Worm (Caenorhabditis elegans) whole organism, young adult: ENCODE measurements around the gene piit-1.

Experiments
- B0019.2 ChIP-seq: fragments of 200-800 bp; sonication (Bioruptor generic); conservative IDR thresholded peaks from 2 replicates; pipeline ENCODE4 v1.3.6; 2022; ENCODE audit warnings: missing genetic modification reagents, missing genetic modification characterization, missing compliant biosample characterization
- F57A8.1 ChIP-seq: fragments of 200-800 bp; sonication (Bioruptor generic); optimal IDR thresholded peaks from 2 replicates; lab custom pipeline; 2018; ENCODE audit warnings: mild to moderate bottlenecking, missing genetic modification characterization, moderate library complexity, missing compliant biosample characterization
- K11D2.4 ChIP-seq: fragments of 200-800 bp; sonication (Bioruptor generic); IDR thresholded peaks from 2 replicates; pipeline ENCODE4 v1.3.6; 2022; ENCODE audit warnings: missing genetic modification reagents, missing genetic modification characterization, missing compliant biosample characterization
- T07F8.4 ChIP-seq: sonication (generic microtip); optimal IDR thresholded peaks from 2 replicates; lab custom pipeline; 2016; ENCODE audit warnings: mild to moderate bottlenecking, missing genetic modification characterization, moderate library complexity, missing compliant biosample characterization
- T26A5.8 ChIP-seq: sonication (generic microtip); optimal IDR thresholded peaks from 2 replicates; lab custom pipeline; 2016; ENCODE audit warnings: missing genetic modification characterization, missing compliant biosample characterization
- Y53F4B.3 ChIP-seq: fragments of 200-800 bp; sonication (Bioruptor generic); IDR thresholded peaks from 2 replicates; pipeline ENCODE4 v1.3.6; 2022; ENCODE audit warnings: missing genetic modification reagents, missing genetic modification characterization, missing compliant biosample characterization
- Y56A3A.18 ChIP-seq: fragments of 200-800 bp; sonication (Bioruptor generic); IDR thresholded peaks from 2 replicates; pipeline ENCODE4 v1.3.6; 2022; ENCODE audit warnings: missing genetic modification reagents, missing genetic modification characterization, missing compliant biosample characterization
- Y79H2A.3 ChIP-seq: fragments of 200-800 bp; sonication (Bioruptor generic); conservative IDR thresholded peaks from 2 replicates; pipeline ENCODE4 v1.3.6; 2022; ENCODE audit warnings: missing genetic modification reagents, missing genetic modification characterization, missing compliant biosample characterization
- akir-1 ChIP-seq: fragments of 200-800 bp; sonication (Bioruptor generic); optimal IDR thresholded peaks from 2 replicates; lab custom pipeline; 2018; ENCODE audit warnings: mild to moderate bottlenecking, missing genetic modification characterization, moderate library complexity, missing compliant biosample characterization
- aptf-2 ChIP-seq: fragments of 200-800 bp; sonication (Bioruptor generic); conservative IDR thresholded peaks from 2 replicates; pipeline ENCODE4 v1.3.6; 2022; ENCODE audit warnings: missing genetic modification reagents, missing genetic modification characterization, missing compliant biosample characterization
- aptf-3 ChIP-seq: fragments of 200-800 bp; sonication (Bioruptor generic); IDR thresholded peaks from 2 replicates; pipeline ENCODE4 v1.3.6; 2022; ENCODE audit warnings: missing genetic modification characterization, missing compliant biosample characterization
- athp-1 ChIP-seq: sonication (generic microtip); optimal IDR thresholded peaks from 2 replicates; lab custom pipeline; 2017; ENCODE audit warnings: mild to moderate bottlenecking, missing genetic modification characterization, missing compliant biosample characterization
- attf-5 ChIP-seq: fragments of 200-800 bp; sonication (Bioruptor generic); optimal IDR thresholded peaks from 2 replicates; lab custom pipeline; 2018; ENCODE audit warnings: mild to moderate bottlenecking, missing genetic modification characterization, missing compliant biosample characterization
- attf-6 ChIP-seq: fragments of 200-800 bp; sonication (Bioruptor generic); IDR thresholded peaks from 2 replicates; pipeline ENCODE4 v1.3.6; 2022; ENCODE audit warnings: missing genetic modification reagents, missing genetic modification characterization, missing compliant biosample characterization
- bed-2 ChIP-seq: fragments of 200-800 bp; sonication (Bioruptor generic); IDR thresholded peaks from 2 replicates; pipeline ENCODE4 v1.3.6; 2022; ENCODE audit warnings: missing genetic modification reagents, missing genetic modification characterization, missing compliant biosample characterization
- ceh-100 ChIP-seq: fragments of 200-800 bp; sonication (Bioruptor generic); IDR thresholded peaks from 2 replicates; pipeline ENCODE4 v1.3.6; 2022; ENCODE audit warnings: missing genetic modification reagents, missing genetic modification characterization, missing compliant biosample characterization
- ceh-27 ChIP-seq: fragments of 200-800 bp; sonication (Bioruptor generic); optimal IDR thresholded peaks from 2 replicates; lab custom pipeline; 2018; ENCODE audit warnings: mild to moderate bottlenecking, missing genetic modification characterization, moderate library complexity, missing compliant biosample characterization
- chd-7 ChIP-seq: sonication (generic microtip); optimal IDR thresholded peaks from 2 replicates; lab custom pipeline; 2016; ENCODE audit warnings: mild to moderate bottlenecking, missing genetic modification characterization, moderate library complexity, missing compliant biosample characterization
- dpl-1 ChIP-seq: fragments of 150-350 bp; optimal IDR thresholded peaks from 2 replicates; lab custom pipeline; 2014; ENCODE audit warnings: missing biosample characterization, missing genetic modification reagents, missing genetic modification characterization
- egl-44 ChIP-seq: fragments of 200-800 bp; sonication (Bioruptor generic); IDR thresholded peaks from 2 replicates; pipeline ENCODE4 v1.3.6; 2022; ENCODE audit warnings: missing genetic modification reagents, missing genetic modification characterization, missing compliant biosample characterization
- egrh-3 ChIP-seq: fragments of 200-800 bp; sonication (Bioruptor generic); IDR thresholded peaks from 2 replicates; pipeline ENCODE4 v1.3.6; 2022; ENCODE audit warnings: missing genetic modification reagents, missing genetic modification characterization, missing compliant biosample characterization
- ekl-4 ChIP-seq: fragments of 200-800 bp; sonication (Bioruptor generic); IDR thresholded peaks from 2 replicates; pipeline ENCODE4 v1.3.6; 2022; ENCODE audit warnings: missing genetic modification reagents, missing genetic modification characterization, missing compliant biosample characterization
- ets-4 ChIP-seq: fragments of 200-800 bp; sonication (Bioruptor generic); optimal IDR thresholded peaks from 2 replicates; lab custom pipeline; 2018; ENCODE audit warnings: mild to moderate bottlenecking, missing genetic modification characterization, missing compliant biosample characterization
- gei-17 ChIP-seq: fragments of 200-800 bp; sonication (Bioruptor generic); optimal IDR thresholded peaks from 2 replicates; lab custom pipeline; 2018; ENCODE audit warnings: mild to moderate bottlenecking, missing genetic modification characterization, missing compliant biosample characterization
- hmg-20 ChIP-seq: fragments of 200-800 bp; sonication (Bioruptor generic); IDR thresholded peaks from 2 replicates; pipeline ENCODE4 v1.3.6; 2022; ENCODE audit warnings: missing genetic modification reagents, missing genetic modification characterization, missing compliant biosample characterization
- hrde-1 ChIP-seq: sonication (generic microtip); optimal IDR thresholded peaks from 2 replicates; lab custom pipeline; 2016; ENCODE audit warnings: missing genetic modification characterization, mild to moderate bottlenecking, missing compliant biosample characterization, moderate library complexity, missing genotype, missing genetic modification reagents, borderline replicate concordance
- let-526 ChIP-seq: fragments of 200-800 bp; sonication (Bioruptor generic); IDR thresholded peaks from 2 replicates; pipeline ENCODE4 v1.3.6; 2022; ENCODE audit warnings: missing genetic modification reagents, missing genetic modification characterization, missing compliant biosample characterization
- lin-26 ChIP-seq: fragments of 200-800 bp; sonication (Bioruptor generic); IDR thresholded peaks from 2 replicates; pipeline ENCODE4 v1.3.6; 2022; ENCODE audit warnings: missing genetic modification reagents, missing genetic modification characterization, missing compliant biosample characterization
- lin-40 ChIP-seq: sonication (generic microtip); optimal IDR thresholded peaks from 2 replicates; lab custom pipeline; 2016; ENCODE audit warnings: missing genetic modification characterization, mild to moderate bottlenecking, missing compliant biosample characterization, missing genotype, missing genetic modification reagents
- lir-1 ChIP-seq: fragments of 200-800 bp; sonication (Bioruptor generic); conservative IDR thresholded peaks from 2 replicates; pipeline ENCODE4 v1.3.6; 2022; ENCODE audit warnings: missing genetic modification reagents, missing genetic modification characterization, missing compliant biosample characterization
- mel-28 ChIP-seq: sonication (generic microtip); optimal IDR thresholded peaks from 2 replicates; lab custom pipeline; 2016; ENCODE audit warnings: borderline replicate concordance, mild to moderate bottlenecking, missing genetic modification characterization, missing compliant biosample characterization
- nfya-1 ChIP-seq: sonication (generic microtip); optimal IDR thresholded peaks from 2 replicates; lab custom pipeline; 2017; ENCODE audit warnings: antibody characterized with exemption, missing compliant biosample characterization, missing genetic modification characterization, borderline replicate concordance; ENCODE audit not compliant: insufficient read depth
- nhr-179 ChIP-seq: sonication (generic microtip); optimal IDR thresholded peaks from 2 replicates; lab custom pipeline; 2016; ENCODE audit warnings: mild to moderate bottlenecking, missing genetic modification characterization, missing compliant biosample characterization
- nhr-80 ChIP-seq: sonication (generic microtip); optimal IDR thresholded peaks from 2 replicates; lab custom pipeline; 2016; ENCODE audit warnings: missing genetic modification characterization, missing compliant biosample characterization
- pbrm-1 ChIP-seq: fragments of 200-800 bp; sonication (Bioruptor generic); IDR thresholded peaks from 2 replicates; pipeline ENCODE4 v1.3.6; 2022; ENCODE audit warnings: missing genetic modification reagents, missing genetic modification characterization, missing compliant biosample characterization
- pha-4 ChIP-seq: fragments of 150-350 bp; sonication (generic microtip); optimal IDR thresholded peaks from 2 replicates; lab custom pipeline; 2014; ENCODE audit warnings: missing biosample characterization, missing genetic modification reagents, missing genetic modification characterization
- rec-8 ChIP-seq, 2 experiments: sonication (generic microtip); optimal IDR thresholded peaks; 2 replicates each; lab custom pipeline; 2016; ENCODE audit warnings: mild to moderate bottlenecking in 2 of 2, missing genetic modification characterization in 2 of 2, missing genetic modification reagents in 2 of 2, missing genotype in 2 of 2, missing biosample characterization in 1 of 2, missing compliant biosample characterization in 1 of 2, moderate library complexity in 1 of 2
- sea-2 ChIP-seq: fragments of 200-800 bp; sonication (Bioruptor generic); IDR thresholded peaks from 2 replicates; pipeline ENCODE4 v1.3.6; 2022; ENCODE audit warnings: missing genetic modification characterization, missing compliant biosample characterization
- snpc-1.3 ChIP-seq: sonication (generic microtip); optimal IDR thresholded peaks from 2 replicates; lab custom pipeline; 2017; ENCODE audit warnings: missing genetic modification characterization, mild to moderate bottlenecking, missing compliant biosample characterization, antibody characterized with exemption, moderate library complexity, missing genotype, missing genetic modification reagents; ENCODE audit not compliant: insufficient read depth
- unc-62 ChIP-seq: fragments of 150-350 bp; optimal IDR thresholded peaks from 2 replicates; lab custom pipeline; 2014; ENCODE audit warnings: missing biosample characterization, missing genetic modification reagents, missing genetic modification characterization
- xnd-1 ChIP-seq: sonication (generic microtip); optimal IDR thresholded peaks from 2 replicates; lab custom pipeline; 2016; ENCODE audit warnings: missing genotype, missing genetic modification reagents, missing genetic modification characterization, missing compliant biosample characterization
- zim-3 ChIP-seq: sonication (generic microtip); optimal IDR thresholded peaks from 2 replicates; lab custom pipeline; 2017; ENCODE audit warnings: mild to moderate bottlenecking, missing genetic modification characterization, moderate library complexity, missing compliant biosample characterization
- ztf-22 ChIP-seq: fragments of 200-800 bp; sonication (Bioruptor generic); optimal IDR thresholded peaks from 2 replicates; lab custom pipeline; 2018; ENCODE audit warnings: mild to moderate bottlenecking, missing genetic modification characterization, moderate library complexity, missing compliant biosample characterization
- ztf-26 ChIP-seq: sonication (generic microtip); optimal IDR thresholded peaks from 2 replicates; lab custom pipeline; 2017; ENCODE audit warnings: missing genetic modification characterization, missing compliant biosample characterization
- ztf-28 ChIP-seq: fragments of 200-800 bp; sonication (Bioruptor generic); IDR thresholded peaks from 2 replicates; pipeline ENCODE4 v1.3.6; 2022; ENCODE audit warnings: missing genetic modification reagents, missing genetic modification characterization, missing compliant biosample characterization
- ztf-3 ChIP-seq: fragments of 200-800 bp; sonication (Bioruptor generic); optimal IDR thresholded peaks from 2 replicates; lab custom pipeline; 2018; ENCODE audit warnings: mild to moderate bottlenecking, missing genetic modification characterization, missing compliant biosample characterization
- ztf-6 ChIP-seq: fragments of 200-800 bp; sonication (Bioruptor generic); IDR thresholded peaks from 2 replicates; pipeline ENCODE4 v1.3.6; 2022; ENCODE audit warnings: missing genetic modification reagents, missing genetic modification characterization, missing compliant biosample characterization

Gene piit-1

ce11 chrV:11572803-11573490, 37.0 kb downstream of the piit-1 start, which contains the start of the genes H12C20.7 and nhr-68 (continued):
- TF ChIP-seq xnd-1 (no peak), snpc-1.3 (tag; lab: Kevin White, UChicago) (no peak), nhr-179 (tag; lab: Kevin White, UChicago) (no peak), unc-62 (GFP tag; lab: Kevin White, UChicago) (peak; percentile 3), Y53F4B.3 (GFP tag; lab: Robert Waterston, UW) (no peak), attf-5 (GFP tag; lab: Kevin White, UChicago) (peak; percentile 70), ceh-100 (GFP tag; lab: Robert Waterston, UW) (no peak), egl-44 (GFP tag; lab: Robert Waterston, UW) (peak; percentile 81), B0019.2 (GFP tag; lab: Robert Waterston, UW) (no peak), T26A5.8 (tag; lab: Kevin White, UChicago) (no peak), aptf-2 (GFP tag; lab: Robert Waterston, UW) (no peak), athp-1 (tag; lab: Kevin White, UChicago) (peak; percentile 37), rec-8 (tag; optimal IDR thresholded peaks at IDR 0.05; lab: Kevin White, UChicago) (no peak), let-526 (GFP tag; lab: Robert Waterston, UW) (no peak), ekl-4 (GFP tag; lab: Robert Waterston, UW) (0 out of 2 replicates have a peak, but pooled peaks have one; percentile 37), gei-17 (peak; percentile 80), ztf-22 (GFP tag; lab: Kevin White, UChicago) (peak; percentile 97), ztf-26 (tag; lab: Kevin White, UChicago) (peak; percentile 97), Y79H2A.3 (0 out of 2 replicates have a peak, but pooled peaks have one; percentile 27), pbrm-1 (GFP tag; lab: Robert Waterston, UW) (peak; percentile 72; the same call in 1 of the 2 replicates), pha-4 (tag; lab: Kevin White, UChicago) (peak; percentile 43), F57A8.1 (no peak), attf-6 (GFP tag; lab: Robert Waterston, UW) (no peak), ztf-28 (GFP tag; lab: Robert Waterston, UW) (no peak), sea-2 (no peak), ztf-6 (no peak), ztf-3 (GFP tag; lab: Kevin White, UChicago) (peak; percentile 50), mel-28 (tag; lab: Kevin White, UChicago) (no peak), T07F8.4 (tag; lab: Kevin White, UChicago) (no peak), bed-2 (no peak), ets-4 (GFP tag; lab: Kevin White, UChicago) (peak; percentile 2), aptf-3 (no peak), egrh-3 (no peak), lin-40 (tag; lab: Kevin White, UChicago) (peak; percentile 95), chd-7 (tag; lab: Kevin White, UChicago) (peak; percentile 95), nfya-1 (tag; lab: Kevin White, UChicago) (no peak), dpl-1 (GFP tag; lab: Kevin White, UChicago) (no peak), K11D2.4 (GFP tag; lab: Robert Waterston, UW) (peak; percentile 76), nhr-80 (tag; lab: Kevin White, UChicago) (peak; percentile 98), lin-26 (peak; percentile 51; the same call in 1 of the 2 replicates), hrde-1 (no peak), Y56A3A.18 (peak; percentile 40; the same call in 1 of the 2 replicates), akir-1 (GFP tag; lab: Kevin White, UChicago) (peak; percentile 42), zim-3 (peak; percentile 59), ceh-27 (peak; percentile 23), hmg-20 (GFP tag; lab: Robert Waterston, UW) (no peak), lir-1 (GFP tag; lab: Robert Waterston, UW) (no peak)
